Worm (Caenorhabditis elegans): Measurements from ENCODE around the gene Y94H6A.5.
A peak's percentile ranks its signal among the peaks of the same experiment; 100 is the strongest.

Y94H6A.5 gene

ce11 chrIV:2709590-2710201 lies 5.9 kb upstream of the Y94H6A.5 start (continued):
- TF ChIP-seq egrh-3 (GFP tag; IDR thresholded peaks at IDR 0.05) (no peak), ztf-26 (tag; optimal IDR thresholded peaks at IDR 0.05) (no peak), ekl-4 (GFP tag; IDR thresholded peaks at IDR 0.05) (no peak), Y79H2A.3 (GFP tag; conservative IDR thresholded peaks at IDR 0.05) (peak; percentile 67), ceh-91 (GFP tag; IDR thresholded peaks at IDR 0.05) (no peak), lin-35 (GFP tag; optimal IDR thresholded peaks at IDR 0.05) (no peak), C06A6.2 (GFP tag; conservative IDR thresholded peaks at IDR 0.05) (peak; percentile 54; the same call in 1 of the 2 replicates), egl-18 (GFP tag; IDR thresholded peaks at IDR 0.05) (no peak), madf-6 (GFP tag; IDR thresholded peaks at IDR 0.05) (0 out of 2 replicates have a peak, but pooled peaks have one; percentile 29), attf-5 (GFP tag; optimal IDR thresholded peaks at IDR 0.05) (peak; percentile 67), unc-130 (GFP tag; optimal IDR thresholded peaks at IDR 0.05) (no peak), snpc-3.4 (tag; optimal IDR thresholded peaks at IDR 0.05) (no peak), bed-2 (GFP tag; IDR thresholded peaks at IDR 0.05) (no peak), F49E8.2 (tag; optimal IDR thresholded peaks at IDR 0.05; ENCODE audit: insufficient read depth) (no peak), Y67H2A.10 (GFP tag; conservative IDR thresholded peaks at IDR 0.05) (no peak), let-607 (tag; optimal IDR thresholded peaks at IDR 0.05) (peak; percentile 6 to 12), pha-4 (tag; optimal IDR thresholded peaks at IDR 0.05) (no peak), lir-1 (GFP tag; conservative IDR thresholded peaks at IDR 0.05) (0 out of 2 replicates have a peak, but pooled peaks have one; percentile 34), mel-28 (tag; optimal IDR thresholded peaks at IDR 0.05; ENCODE audit: borderline replicate concordance) (peak; percentile 32), ZK185.1 (tag; optimal IDR thresholded peaks at IDR 0.05; ENCODE audit: poor library complexity, severe bottlenecking) (no peak), tlf-1 (GFP tag; optimal IDR thresholded peaks at IDR 0.05) (peak; percentile 88), ets-4 (GFP tag; optimal IDR thresholded peaks at IDR 0.05) (peak; percentile 63), xnd-1 (tag; optimal IDR thresholded peaks at IDR 0.05) (no peak), C17E4.6 (GFP tag; IDR thresholded peaks at IDR 0.05) (no peak), ztf-18 (tag; optimal IDR thresholded peaks at IDR 0.05) (no peak), nhr-80 (tag; optimal IDR thresholded peaks at IDR 0.05) (peak; percentile 21), mes-4 (tag; optimal IDR thresholded peaks at IDR 0.05) (no peak), snpc-1.3 (tag; optimal IDR thresholded peaks at IDR 0.05; ENCODE audit: insufficient read depth) (no peak), rcor-1 (GFP tag; IDR thresholded peaks at IDR 0.05) (no peak), chd-7 (tag; optimal IDR thresholded peaks at IDR 0.05) (peak; percentile 48), lsl-1 (GFP tag; optimal IDR thresholded peaks at IDR 0.05) (no peak), lag-1 (GFP tag; IDR thresholded peaks at IDR 0.05) (no peak), mxl-1 (tag; optimal IDR thresholded peaks at IDR 0.05) (no peak), let-526 (GFP tag; IDR thresholded peaks at IDR 0.05) (0 out of 2 replicates have a peak, but pooled peaks have one; percentile 49), nhr-120 (GFP tag; IDR thresholded peaks at IDR 0.05) (no peak), hlh-12 (tag; optimal IDR thresholded peaks at IDR 0.05) (no peak), ceh-40 (GFP tag; IDR thresholded peaks at IDR 0.05) (0 out of 2 replicates have a peak, but pooled peaks have one; percentile 56), K12H6.12 (tag; optimal IDR thresholded peaks at IDR 0.05) (no peak), ceh-79 (tag; optimal IDR thresholded peaks at IDR 0.05) (no peak), lin-54 (GFP tag; optimal IDR thresholded peaks at IDR 0.05) (peak; percentile 31), Y53F4B.3 (GFP tag; IDR thresholded peaks at IDR 0.05) (no peak), B0019.2 (GFP tag; conservative IDR thresholded peaks at IDR 0.05) (no peak), nfya-2 (GFP tag; IDR thresholded peaks at IDR 0.05) (no peak), akir-1 (GFP tag; optimal IDR thresholded peaks at IDR 0.05) (no peak), ceh-58 (GFP tag; IDR thresholded peaks at IDR 0.05) (no peak), dpff-1 (tag; optimal IDR thresholded peaks at IDR 0.05) (no peak), ceh-100 (GFP tag; IDR thresholded peaks at IDR 0.05) (no peak), D2030.7 (GFP tag; IDR thresholded peaks at IDR 0.05) (no peak)

Data from whole organism, young adult.